Fruit fly (Drosophila melanogaster): ENCODE data around the gene Ptth.

dm6 chr2L:623210-623873, 46.6 kb upstream of the Ptth start:
- TF ChIP-seq CG8301 (tag; optimal IDR thresholded peaks at IDR 0.05), result no peak
- TF ChIP-seq CG8159 (tag; optimal IDR thresholded peaks at IDR 0.05), result no peak
- TF ChIP-seq rn (GFP tag; IDR thresholded peaks at IDR 0.05), result no peak
- peak; percentile 50 for TF ChIP-seq CG13204 (GFP tag; optimal IDR thresholded peaks at IDR 0.05)
- TF ChIP-seq CG32121 (GFP tag; IDR thresholded peaks at IDR 0.05), result no peak

All from whole organism, pupa.